Fruit fly (Drosophila melanogaster) whole organism, prepupa: ENCODE results near the gene CG14535.

ENCODE experiments used
- Blimp-1 ChIP-seq: fragments of 200-800 bp; sonication (Bioruptor generic); optimal IDR thresholded peaks from 3 replicates; lab custom pipeline; 2017; ENCODE audit warnings: missing biosample characterization, missing genetic modification characterization, mild to moderate bottlenecking, moderate library complexity, missing genetic modification reagents
- CG10631 ChIP-seq: fragments of 200-800 bp; sonication (Bioruptor generic); optimal IDR thresholded peaks from 2 replicates; lab custom pipeline; 2016; ENCODE audit warnings: missing biosample characterization, missing genetic modification characterization
- CG10669 ChIP-seq: fragments of 200-800 bp; sonication (Bioruptor generic); optimal IDR thresholded peaks from 3 replicates; lab custom pipeline; 2018; ENCODE audit warnings: missing biosample characterization, mild to moderate bottlenecking, missing genetic modification characterization, moderate library complexity
- CG11294 ChIP-seq: fragments of 200-800 bp; sonication (Bioruptor generic); IDR thresholded peaks from 2 replicates; pipeline ENCODE4 v1.3.6; 2022; ENCODE audit warnings: missing biosample characterization, missing genetic modification characterization
- CG11762 ChIP-seq: fragments of 200-800 bp; sonication (Bioruptor generic); optimal IDR thresholded peaks from 3 replicates; lab custom pipeline; 2016; ENCODE audit warnings: missing biosample characterization, missing genetic modification characterization; ENCODE audit not compliant: insufficient read depth
- CG11902 ChIP-seq: fragments of 200-800 bp; sonication (Bioruptor generic); optimal IDR thresholded peaks from 3 replicates; lab custom pipeline; 2016; ENCODE audit warnings: missing biosample characterization, missing genetic modification characterization
- CG15336 ChIP-seq: fragments of 200-800 bp; sonication (Bioruptor generic); IDR thresholded peaks from 2 replicates; pipeline ENCODE4 v1.3.6; 2022; ENCODE audit warnings: missing biosample characterization, missing genetic modification characterization
- CG1621 ChIP-seq: fragments of 200-800 bp; sonication (Bioruptor generic); optimal IDR thresholded peaks from 3 replicates; lab custom pipeline; 2018; ENCODE audit warnings: missing biosample characterization, mild to moderate bottlenecking, missing genetic modification characterization
- CG16779 ChIP-seq: fragments of 200-800 bp; sonication (Bioruptor generic); optimal IDR thresholded peaks from 3 replicates; lab custom pipeline; 2017; ENCODE audit warnings: missing biosample characterization, mild to moderate bottlenecking, missing genetic modification characterization
- CG31627 ChIP-seq: fragments of 200-800 bp; sonication (Bioruptor generic); optimal IDR thresholded peaks from 3 replicates; lab custom pipeline; 2016; ENCODE audit warnings: missing biosample characterization, missing genetic modification characterization
- CG32006 ChIP-seq: fragments of 200-800 bp; sonication (Bioruptor generic); optimal IDR thresholded peaks from 3 replicates; lab custom pipeline; 2017; ENCODE audit warnings: missing biosample characterization, mild to moderate bottlenecking, missing genetic modification characterization
- CG34406 ChIP-seq: fragments of 200-800 bp; sonication (Bioruptor generic); optimal IDR thresholded peaks from 3 replicates; lab custom pipeline; 2016; ENCODE audit warnings: missing biosample characterization, missing genetic modification characterization
- CG3919 ChIP-seq: fragments of 200-800 bp; sonication (Bioruptor generic); optimal IDR thresholded peaks from 3 replicates; lab custom pipeline; 2016; ENCODE audit warnings: missing biosample characterization, missing genetic modification characterization
- CG4318 ChIP-seq: fragments of 200-800 bp; sonication (Bioruptor generic); optimal IDR thresholded peaks from 3 replicates; lab custom pipeline; 2017; ENCODE audit warnings: missing biosample characterization, mild to moderate bottlenecking, missing genetic modification characterization
- CG6163 ChIP-seq: fragments of 200-800 bp; sonication (Bioruptor generic); IDR thresholded peaks from 3 replicates; pipeline ENCODE4 v1.3.6; 2022; ENCODE audit warnings: missing biosample characterization, missing genetic modification characterization
- CG6276 ChIP-seq: fragments of 200-800 bp; sonication (Bioruptor generic); optimal IDR thresholded peaks from 2 replicates; lab custom pipeline; 2017; ENCODE audit warnings: missing biosample characterization, mild to moderate bottlenecking, missing genetic modification characterization
- CG6792 ChIP-seq: fragments of 200-800 bp; sonication (Bioruptor generic); optimal IDR thresholded peaks from 3 replicates; lab custom pipeline; 2016; ENCODE audit warnings: missing biosample characterization, missing genetic modification characterization
- CG6854 ChIP-seq: fragments of 200-800 bp; sonication (Bioruptor generic); optimal IDR thresholded peaks from 2 replicates; lab custom pipeline; 2017; ENCODE audit warnings: missing biosample characterization, mild to moderate bottlenecking, missing genetic modification characterization
- CG7368 ChIP-seq: fragments of 200-800 bp; sonication (Bioruptor generic); optimal IDR thresholded peaks from 3 replicates; lab custom pipeline; 2016; ENCODE audit warnings: missing biosample characterization, missing genetic modification characterization
- CG8119 ChIP-seq: fragments of 200-800 bp; sonication (Bioruptor generic); IDR thresholded peaks from 3 replicates; pipeline ENCODE4 v1.3.6; 2022; ENCODE audit warnings: missing biosample characterization, missing genetic modification characterization
- CG8319 ChIP-seq: fragments of 200-800 bp; sonication (Bioruptor generic); optimal IDR thresholded peaks from 3 replicates; lab custom pipeline; 2016; ENCODE audit warnings: missing biosample characterization, missing genetic modification characterization
- CG8632 ChIP-seq: fragments of 200-800 bp; sonication (Bioruptor generic); optimal IDR thresholded peaks from 3 replicates; lab custom pipeline; 2016; ENCODE audit warnings: missing biosample characterization, missing genetic modification characterization
- CG9139 ChIP-seq: fragments of 200-800 bp; sonication (Bioruptor generic); optimal IDR thresholded peaks from 3 replicates; lab custom pipeline; 2017; ENCODE audit warnings: missing biosample characterization, mild to moderate bottlenecking, missing genetic modification characterization
- Eip75B ChIP-seq: fragments of 200-800 bp; sonication (Bioruptor generic); optimal IDR thresholded peaks from 3 replicates; lab custom pipeline; 2016; ENCODE audit warnings: missing biosample characterization, missing genetic modification characterization
- Eip78C ChIP-seq: fragments of 200-800 bp; sonication (Bioruptor generic); peaks from one replicate; lab custom pipeline; 2016; ENCODE audit warnings: missing biosample characterization, missing genetic modification characterization
- Eip93F ChIP-seq: fragments of 200-800 bp; sonication (Bioruptor generic); optimal IDR thresholded peaks from 2 replicates; lab custom pipeline; 2016; ENCODE audit warnings: missing biosample characterization, mild to moderate bottlenecking, missing genetic modification characterization
- Ets21C ChIP-seq: fragments of 200-800 bp; sonication (Bioruptor generic); optimal IDR thresholded peaks from 3 replicates; lab custom pipeline; 2016; ENCODE audit warnings: missing biosample characterization, missing genetic modification characterization
- Ets96B ChIP-seq: fragments of 200-800 bp; optimal IDR thresholded peaks from 2 replicates; lab custom pipeline; 2019; ENCODE audit warnings: missing biosample characterization, mild to moderate bottlenecking, missing genetic modification characterization, moderate library complexity
- Gug ChIP-seq: fragments of 200-800 bp; sonication (Bioruptor generic); IDR thresholded peaks from 2 replicates; pipeline ENCODE4 v1.3.6; 2022; ENCODE audit warnings: missing biosample characterization, missing genetic modification characterization
- Hr38 ChIP-seq: sonication (Bioruptor generic); optimal IDR thresholded peaks from 2 replicates; lab custom pipeline; 2016; ENCODE audit warnings: missing biosample characterization, missing genetic modification characterization
- Hr39 ChIP-seq: fragments of 200-800 bp; sonication (Bioruptor generic); optimal IDR thresholded peaks from 2 replicates; lab custom pipeline; 2016; ENCODE audit warnings: missing biosample characterization, missing genetic modification characterization
- Hr4 ChIP-seq: fragments of 200-800 bp; sonication (Bioruptor generic); optimal IDR thresholded peaks from 3 replicates; lab custom pipeline; 2016; ENCODE audit warnings: missing biosample characterization, missing genetic modification characterization
- Lpt ChIP-seq: fragments of 200-800 bp; sonication (Bioruptor generic); optimal IDR thresholded peaks from 3 replicates; lab custom pipeline; 2016; ENCODE audit warnings: missing biosample characterization, missing genetic modification characterization
- Met ChIP-seq: fragments of 200-800 bp; sonication (Bioruptor generic); optimal IDR thresholded peaks from 3 replicates; lab custom pipeline; 2016; ENCODE audit warnings: missing biosample characterization, missing genetic modification characterization
- Smox ChIP-seq: fragments of 200-800 bp; sonication (Bioruptor generic); optimal IDR thresholded peaks from 3 replicates; lab custom pipeline; 2016; ENCODE audit warnings: missing biosample characterization, missing genetic modification characterization
- Sox102F ChIP-seq: fragments of 200-800 bp; sonication (Bioruptor generic); optimal IDR thresholded peaks from 2 replicates; lab custom pipeline; 2016; ENCODE audit warnings: missing biosample characterization, mild to moderate bottlenecking, missing genetic modification characterization
- Sox14 ChIP-seq: fragments of 200-800 bp; sonication (Bioruptor generic); optimal IDR thresholded peaks from 3 replicates; lab custom pipeline; 2016; ENCODE audit warnings: missing biosample characterization, missing genetic modification characterization
- Sox15 ChIP-seq: fragments of 200-800 bp; sonication (Bioruptor generic); optimal IDR thresholded peaks from 3 replicates; lab custom pipeline; 2016; ENCODE audit warnings: missing biosample characterization, missing genetic modification characterization
- achi ChIP-seq: fragments of 200-800 bp; sonication (Bioruptor generic); optimal IDR thresholded peaks from 3 replicates; lab custom pipeline; 2016; ENCODE audit warnings: missing biosample characterization, missing genetic modification characterization
- cyc ChIP-seq: fragments of 200-800 bp; sonication (Bioruptor generic); optimal IDR thresholded peaks from 3 replicates; lab custom pipeline; 2016; ENCODE audit warnings: missing biosample characterization, missing genetic modification characterization
- dac ChIP-seq: fragments of 200-800 bp; sonication (Bioruptor generic); optimal IDR thresholded peaks from 2 replicates; lab custom pipeline; 2017; ENCODE audit warnings: missing biosample characterization, mild to moderate bottlenecking, missing genetic modification characterization
- dsx ChIP-seq: fragments of 200-800 bp; optimal IDR thresholded peaks from 3 replicates; lab custom pipeline; 2019; ENCODE audit warnings: missing biosample characterization, mild to moderate bottlenecking, missing genetic modification characterization, moderate library complexity; ENCODE audit not compliant: poor library complexity, severe bottlenecking
- eg ChIP-seq: fragments of 200-800 bp; sonication (Bioruptor generic); IDR thresholded peaks from 3 replicates; pipeline ENCODE4 v1.3.6; 2022; ENCODE audit warnings: missing biosample characterization, missing genetic modification characterization
- esn ChIP-seq: fragments of 200-800 bp; sonication (Bioruptor generic); optimal IDR thresholded peaks from 2 replicates; lab custom pipeline; 2016; ENCODE audit warnings: missing biosample characterization, mild to moderate bottlenecking, missing genetic modification characterization, moderate library complexity
- fd59A ChIP-seq: fragments of 200-800 bp; sonication (Bioruptor generic); optimal IDR thresholded peaks from 2 replicates; lab custom pipeline; 2017; ENCODE audit warnings: missing biosample characterization, mild to moderate bottlenecking, missing genetic modification characterization, missing genetic modification reagents
- fd85E ChIP-seq: fragments of 200-800 bp; sonication (Bioruptor generic); optimal IDR thresholded peaks from 3 replicates; lab custom pipeline; 2016; ENCODE audit warnings: missing biosample characterization, missing genetic modification characterization
- fkh ChIP-seq: fragments of 200-800 bp; sonication (Bioruptor generic); optimal IDR thresholded peaks from 3 replicates; lab custom pipeline; 2017; ENCODE audit warnings: missing biosample characterization, mild to moderate bottlenecking, missing genetic modification characterization, moderate library complexity
- lz ChIP-seq: fragments of 200-800 bp; sonication (Bioruptor generic); optimal IDR thresholded peaks from 3 replicates; lab custom pipeline; 2016; ENCODE audit warnings: missing biosample characterization, missing genetic modification characterization
- pdm3 ChIP-seq: fragments of 200-800 bp; sonication (Bioruptor generic); optimal IDR thresholded peaks from 3 replicates; lab custom pipeline; 2016; ENCODE audit warnings: missing biosample characterization, missing genetic modification characterization
- salr ChIP-seq, 2 experiments: fragments of 200-800 bp; sonication (Bioruptor generic); optimal IDR thresholded peaks; 3 replicates each; lab custom pipeline; 2016 to 2018; ENCODE audit warnings: missing biosample characterization in 2 of 2, missing genetic modification characterization in 2 of 2, mild to moderate bottlenecking in 1 of 2
- spab ChIP-seq: fragments of 200-800 bp; sonication (Bioruptor generic); optimal IDR thresholded peaks from 2 replicates; lab custom pipeline; 2017; ENCODE audit warnings: missing biosample characterization, mild to moderate bottlenecking, missing genetic modification characterization, missing genetic modification reagents
- svp ChIP-seq: fragments of 200-800 bp; sonication (Bioruptor generic); peaks from one replicate; lab custom pipeline; 2016; ENCODE audit warnings: missing biosample characterization, missing genetic modification characterization
- topi ChIP-seq: fragments of 200-800 bp; sonication (Bioruptor generic); optimal IDR thresholded peaks from 3 replicates; lab custom pipeline; 2016; ENCODE audit warnings: missing biosample characterization, missing genetic modification characterization
- vri ChIP-seq: fragments of 200-800 bp; sonication (Bioruptor generic); optimal IDR thresholded peaks from 3 replicates; lab custom pipeline; 2016; ENCODE audit warnings: missing biosample characterization, mild to moderate bottlenecking, missing genetic modification characterization

CG14535 gene

DNA sequence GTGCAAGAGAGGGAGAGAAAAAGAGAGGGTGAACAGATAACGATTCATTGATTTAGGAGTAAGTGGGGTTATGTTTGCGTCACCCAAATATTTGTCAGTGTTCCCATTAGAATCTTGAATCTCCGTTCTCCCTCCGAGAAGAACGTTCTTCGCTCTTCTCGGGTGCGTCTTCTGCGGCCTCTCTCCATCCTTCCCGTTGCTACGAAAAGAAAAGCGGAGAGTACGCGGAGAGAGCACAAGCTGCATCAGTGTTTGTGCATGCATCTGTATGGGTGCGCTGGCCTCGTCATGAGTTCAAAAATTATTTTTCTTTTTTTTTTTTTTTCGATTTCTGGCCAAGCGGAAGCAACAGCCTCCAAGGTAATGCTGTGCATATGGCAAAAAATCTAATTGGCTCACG, 26.4 kb downstream of the CG14535 start:
- TF ChIP-seq lz (no peak), Eip93F (GFP tag; lab: Kevin White, UChicago) (no peak), Hr4 (GFP tag; lab: Kevin White, UChicago) (no peak), Ets96B (tag; lab: Kevin White, UChicago) (no peak), pdm3 (GFP tag; lab: Kevin White, UChicago) (no peak), achi (GFP tag; lab: Kevin White, UChicago) (no peak), CG8632 (GFP tag; lab: Kevin White, UChicago) (no peak), svp (GFP tag; lab: Kevin White, UChicago) (peak; percentile 53), spab (GFP tag; lab: Kevin White, UChicago) (no peak), Sox15 (GFP tag; lab: Kevin White, UChicago) (no peak), CG11294 (GFP tag; lab: Robert Waterston, UW) (no peak), esn (peak; percentile 20), vri (GFP tag; lab: Kevin White, UChicago) (no peak), CG6854 (GFP tag; lab: Kevin White, UChicago) (no peak), CG9139 (no peak), CG32006 (GFP tag; lab: Kevin White, UChicago) (no peak), Hr38 (GFP tag; lab: Kevin White, UChicago) (no peak), Gug (GFP tag; lab: Robert Waterston, UW) (no peak), topi (GFP tag; lab: Kevin White, UChicago) (no peak), fkh (peak; percentile 42), CG6163 (GFP tag; lab: Robert Waterston, UW) (peak; percentile 60), cyc (no peak), CG10669 (GFP tag; lab: Kevin White, UChicago) (no peak), salr (GFP tag; optimal IDR thresholded peaks at IDR 0.05; lab: Kevin White, UChicago) (no peak), fd59A (GFP tag; lab: Kevin White, UChicago) (no peak), Ets21C (GFP tag; lab: Kevin White, UChicago) (no peak), Sox102F (GFP tag; lab: Kevin White, UChicago) (no peak), Eip78C (peak; percentile 66), Smox (GFP tag; lab: Kevin White, UChicago) (no peak), CG11762 (GFP tag; lab: Kevin White, UChicago) (no peak), CG34406 (no peak), CG31627 (no peak), CG11902 (GFP tag; lab: Kevin White, UChicago) (no peak), Met (GFP tag; lab: Kevin White, UChicago) (no peak), CG8119 (GFP tag; lab: Robert Waterston, UW) (0 out of 3 replicates have a peak, but pooled peaks have one; percentile 27), CG15336 (peak; percentile 29; the same call in 1 of the 2 replicates), Blimp-1 (GFP tag; lab: Kevin White, UChicago) (no peak), eg (GFP tag; lab: Robert Waterston, UW) (peak; percentile 16; the same call in 1 of the 3 replicates), CG3919 (GFP tag; lab: Kevin White, UChicago) (no peak), CG6276 (GFP tag; lab: Kevin White, UChicago) (peak; percentile 32), Lpt (GFP tag; lab: Kevin White, UChicago) (no peak), CG6792 (no peak), CG7368 (no peak), CG8319 (no peak), dac (GFP tag; lab: Kevin White, UChicago) (no peak), CG10631 (GFP tag; lab: Kevin White, UChicago) (no peak), dsx (no peak), fd85E (no peak), CG16779 (tag; lab: Kevin White, UChicago) (no peak), Eip75B (GFP tag; lab: Kevin White, UChicago) (no peak), CG4318 (GFP tag; lab: Kevin White, UChicago) (no peak), Hr39 (GFP tag; lab: Kevin White, UChicago) (no peak), CG1621 (tag; lab: Kevin White, UChicago) (no peak), Sox14 (GFP tag; lab: Kevin White, UChicago) (no peak)
